Fruit fly (Drosophila melanogaster) whole organism, embryonic: ENCODE data around the gene slf.

Experiments used
- Atf3 ChIP-seq: fragments of 200-800 bp; sonication (Bioruptor generic); optimal IDR thresholded peaks from 3 replicates; lab custom pipeline; 2016; ENCODE audit warnings: missing biosample characterization, missing genetic modification characterization
- Blimp-1 ChIP-seq: fragments of 200-800 bp; sonication (Bioruptor generic); optimal IDR thresholded peaks from 3 replicates; lab custom pipeline; 2018; ENCODE audit warnings: missing biosample characterization, missing genetic modification characterization, mild to moderate bottlenecking, moderate library complexity, missing genetic modification reagents
- C15 ChIP-seq: fragments of 200-800 bp; sonication (Bioruptor generic); IDR thresholded peaks from 3 replicates; pipeline ENCODE4 v1.3.6; 2022; ENCODE audit warnings: missing biosample characterization, missing genetic modification characterization
- CG10209 ChIP-seq: fragments of 200-800 bp; sonication (Bioruptor generic); optimal IDR thresholded peaks from 3 replicates; lab custom pipeline; 2017; ENCODE audit warnings: missing biosample characterization, mild to moderate bottlenecking, missing genetic modification characterization, missing genetic modification reagents
- CG10462 ChIP-seq: fragments of 200-800 bp; sonication (Bioruptor generic); optimal IDR thresholded peaks from 2 replicates; lab custom pipeline; 2016; ENCODE audit warnings: missing biosample characterization, missing genetic modification characterization
- CG12236 ChIP-seq: fragments of 200-800 bp; sonication (Bioruptor generic); optimal IDR thresholded peaks from 2 replicates; lab custom pipeline; 2016; ENCODE audit warnings: missing biosample characterization, missing genetic modification characterization
- CG12659 ChIP-seq: fragments of 200-800 bp; sonication (Bioruptor generic); optimal IDR thresholded peaks from 3 replicates; lab custom pipeline; 2017; ENCODE audit warnings: mild to moderate bottlenecking, missing biosample characterization, missing genetic modification reagents, missing genetic modification characterization
- CG13123 ChIP-seq: fragments of 200-800 bp; sonication (Bioruptor generic); optimal IDR thresholded peaks from 2 replicates; lab custom pipeline; 2016; ENCODE audit warnings: missing biosample characterization, missing genetic modification characterization
- CG14050 ChIP-seq: fragments of 200-800 bp; sonication (Bioruptor generic); IDR thresholded peaks from 3 replicates; pipeline ENCODE4 v1.3.6; 2022; ENCODE audit warnings: missing biosample characterization, missing genetic modification characterization
- CG15011 ChIP-seq: fragments of 200-800 bp; sonication (Bioruptor generic); optimal IDR thresholded peaks from 3 replicates; lab custom pipeline; 2018; ENCODE audit warnings: missing biosample characterization, mild to moderate bottlenecking, missing genetic modification characterization
- CG15479 ChIP-seq: fragments of 200-800 bp; sonication (Bioruptor generic); optimal IDR thresholded peaks from 3 replicates; lab custom pipeline; 2019; ENCODE audit warnings: missing biosample characterization, mild to moderate bottlenecking, missing genetic modification characterization, moderate library complexity
- CG15601 ChIP-seq: fragments of 200-800 bp; sonication (Bioruptor generic); optimal IDR thresholded peaks from 3 replicates; lab custom pipeline; 2019; ENCODE audit warnings: missing biosample characterization, mild to moderate bottlenecking, missing genetic modification characterization, moderate library complexity
- CG16813 ChIP-seq: fragments of 200-800 bp; sonication (Bioruptor generic); IDR thresholded peaks from 3 replicates; pipeline ENCODE4 v1.3.6; 2022; ENCODE audit warnings: missing biosample characterization, missing genetic modification characterization; ENCODE audit not compliant: partially characterized antibody
- CG16863 ChIP-seq: fragments of 200-800 bp; sonication (Bioruptor generic); optimal IDR thresholded peaks from 3 replicates; lab custom pipeline; 2016; ENCODE audit warnings: missing biosample characterization, missing genetic modification characterization
- CG18476 ChIP-seq: fragments of 200-800 bp; sonication (Bioruptor generic); optimal IDR thresholded peaks from 2 replicates; lab custom pipeline; 2016; ENCODE audit warnings: missing biosample characterization, mild to moderate bottlenecking, missing genetic modification characterization
- CG2116 ChIP-seq: fragments of 200-800 bp; sonication (Bioruptor generic); optimal IDR thresholded peaks from 3 replicates; lab custom pipeline; 2018; ENCODE audit warnings: missing biosample characterization, mild to moderate bottlenecking, missing genetic modification characterization
- CG2678 ChIP-seq: fragments of 200-800 bp; sonication (Bioruptor generic); optimal IDR thresholded peaks from 3 replicates; lab custom pipeline; 2019; ENCODE audit warnings: missing biosample characterization, mild to moderate bottlenecking, missing genetic modification characterization, moderate library complexity
- CG33213 ChIP-seq: fragments of 200-800 bp; sonication (Bioruptor generic); optimal IDR thresholded peaks from 3 replicates; lab custom pipeline; 2016; ENCODE audit warnings: missing biosample characterization, missing genetic modification characterization
- CG33557 ChIP-seq: fragments of 200-800 bp; sonication (Bioruptor generic); optimal IDR thresholded peaks from 2 replicates; lab custom pipeline; 2019; ENCODE audit warnings: missing biosample characterization, mild to moderate bottlenecking, missing genetic modification characterization, moderate library complexity
- CG3407 ChIP-seq: fragments of 200-800 bp; sonication (Bioruptor generic); optimal IDR thresholded peaks from 2 replicates; lab custom pipeline; 2018; ENCODE audit warnings: missing biosample characterization, mild to moderate bottlenecking, missing genetic modification characterization
- CG3726 ChIP-seq: fragments of 200-800 bp; sonication (Bioruptor generic); IDR thresholded peaks from 3 replicates; pipeline ENCODE4, ENCODE4 v1.3.6; 2022; ENCODE audit warnings: missing biosample characterization, missing genetic modification characterization
- CG9727 ChIP-seq: fragments of 200-800 bp; sonication (Bioruptor generic); optimal IDR thresholded peaks from 3 replicates; lab custom pipeline; 2017; ENCODE audit warnings: missing biosample characterization, mild to moderate bottlenecking, missing genetic modification characterization
- Chrac-16 ChIP-seq: fragments of 200-800 bp; sonication (Bioruptor generic); optimal IDR thresholded peaks from 3 replicates; lab custom pipeline; 2016; ENCODE audit warnings: missing biosample characterization, missing genetic modification characterization
- Dad ChIP-seq: fragments of 200-800 bp; sonication (Bioruptor generic); optimal IDR thresholded peaks from 3 replicates; lab custom pipeline; 2016; ENCODE audit warnings: missing biosample characterization, missing genetic modification characterization
- Dip2 ChIP-seq: fragments of 200-800 bp; sonication (Bioruptor generic); IDR thresholded peaks from 2 replicates; pipeline ENCODE4 v1.3.6; 2022; ENCODE audit warnings: missing biosample characterization, missing genetic modification characterization
- Eip74EF ChIP-seq, 2 experiments: fragments of 200-800 bp in 1 of 2; fragments of >200 bp in 1 of 2; sonication (Bioruptor generic) in 1 of 2; optimal IDR thresholded peaks; 2 replicates each; lab custom pipeline; 2017 to 2019; ENCODE audit warnings: missing biosample characterization in 2 of 2, missing genetic modification characterization in 2 of 2, mild to moderate bottlenecking in 1 of 2, moderate library complexity in 1 of 2
- Mes4 ChIP-seq: fragments of 200-800 bp; sonication (Bioruptor generic); optimal IDR thresholded peaks from 2 replicates; lab custom pipeline; 2016; ENCODE audit warnings: missing biosample characterization, missing genetic modification characterization
- NK7.1 ChIP-seq: fragments of 200-800 bp; sonication (Bioruptor generic); optimal IDR thresholded peaks from 3 replicates; lab custom pipeline; 2016; ENCODE audit warnings: missing biosample characterization, missing genetic modification characterization
- NfI ChIP-seq: fragments of 200-800 bp; sonication (Bioruptor generic); optimal IDR thresholded peaks from 3 replicates; lab custom pipeline; 2018; ENCODE audit warnings: missing biosample characterization, mild to moderate bottlenecking, missing genetic modification characterization, moderate library complexity
- PHDP ChIP-seq: fragments of 200-800 bp; sonication (Bioruptor generic); optimal IDR thresholded peaks from 3 replicates; lab custom pipeline; 2018; ENCODE audit warnings: missing biosample characterization, mild to moderate bottlenecking, missing genetic modification characterization, moderate library complexity
- Side ChIP-seq: fragments of 200-800 bp; sonication (Bioruptor generic); optimal IDR thresholded peaks from 2 replicates; lab custom pipeline; 2016; ENCODE audit warnings: missing biosample characterization, missing genetic modification characterization
- Usf ChIP-seq: fragments of 200-800 bp; sonication (Bioruptor generic); optimal IDR thresholded peaks from 2 replicates; lab custom pipeline; 2017; ENCODE audit warnings: missing genotype, missing biosample characterization, missing genetic modification characterization
- al ChIP-seq: fragments of 200-800 bp; sonication (Bioruptor generic); IDR thresholded peaks from 2 replicates; pipeline ENCODE4 v1.3.6; 2022; ENCODE audit warnings: missing biosample characterization, missing genetic modification characterization
- ara ChIP-seq: fragments of 200-800 bp; sonication (Bioruptor generic); IDR thresholded peaks from 2 replicates; pipeline ENCODE4 v1.3.6; 2022; ENCODE audit warnings: missing biosample characterization, missing genetic modification characterization
- bigmax ChIP-seq: fragments of 200-800 bp; sonication (Bioruptor generic); optimal IDR thresholded peaks from 2 replicates; lab custom pipeline; 2018; ENCODE audit warnings: missing biosample characterization, mild to moderate bottlenecking, missing genetic modification characterization
- cas ChIP-seq: fragments of 200-800 bp; sonication (Bioruptor generic); IDR thresholded peaks from 2 replicates; pipeline ENCODE4 v1.3.6; 2022; ENCODE audit warnings: missing biosample characterization, missing genetic modification characterization
- disco-r ChIP-seq: fragments of 200-800 bp; sonication (Bioruptor generic); optimal IDR thresholded peaks from 2 replicates; lab custom pipeline; 2016; ENCODE audit warnings: missing biosample characterization, missing genetic modification characterization
- dmrt99B ChIP-seq: fragments of 200-800 bp; sonication (Bioruptor generic); optimal IDR thresholded peaks from 2 replicates; lab custom pipeline; 2018; ENCODE audit warnings: missing biosample characterization, mild to moderate bottlenecking, missing genetic modification characterization, moderate library complexity
- h ChIP-seq: fragments of >200 bp; optimal IDR thresholded peaks from 2 replicates; lab custom pipeline; 2017
- her ChIP-seq: fragments of 200-800 bp; sonication (Bioruptor generic); optimal IDR thresholded peaks from 2 replicates; lab custom pipeline; 2016; ENCODE audit warnings: missing biosample characterization, missing genetic modification characterization
- hth ChIP-seq: fragments of >200 bp; optimal IDR thresholded peaks from 2 replicates; lab custom pipeline; 2017; ENCODE audit warnings: inconsistent platforms
- insv ChIP-seq, 2 experiments: fragments of 200-800 bp; sonication (Bioruptor generic); optimal IDR thresholded peaks; 3 replicates each; lab custom pipeline; 2016 to 2018; ENCODE audit warnings: missing biosample characterization in 2 of 2, missing genetic modification characterization in 2 of 2
- jigr1 ChIP-seq: fragments of 200-800 bp; sonication (Bioruptor generic); IDR thresholded peaks from 3 replicates; pipeline ENCODE4 v1.3.6; 2022; ENCODE audit warnings: missing biosample characterization, missing genetic modification characterization
- kah ChIP-seq: fragments of 200-800 bp; sonication (Bioruptor generic); optimal IDR thresholded peaks from 2 replicates; lab custom pipeline; 2018; ENCODE audit warnings: missing biosample characterization, mild to moderate bottlenecking, missing genetic modification characterization
- nerfin-2 ChIP-seq: fragments of 200-800 bp; sonication (Bioruptor generic); IDR thresholded peaks from 2 replicates; pipeline ENCODE4 v1.3.6; 2022; ENCODE audit warnings: missing biosample characterization, missing genetic modification characterization; ENCODE audit not compliant: partially characterized antibody
- odd ChIP-seq: fragments of 200-800 bp; sonication (Bioruptor generic); optimal IDR thresholded peaks from 2 replicates; lab custom pipeline; 2017; ENCODE audit warnings: missing biosample characterization, mild to moderate bottlenecking, missing genetic modification characterization
- sens-2 ChIP-seq: fragments of 200-800 bp; sonication (Bioruptor generic); IDR thresholded peaks from 2 replicates; pipeline ENCODE4 v1.3.6; 2022; ENCODE audit warnings: missing biosample characterization, missing genetic modification characterization
- vvl ChIP-seq: fragments of 200-800 bp; sonication (Bioruptor generic); IDR thresholded peaks from 2 replicates; pipeline ENCODE4 v1.3.6; 2022; ENCODE audit warnings: missing biosample characterization, missing genetic modification characterization
- wor ChIP-seq: fragments of 200-800 bp; sonication (Bioruptor generic); IDR thresholded peaks from 2 replicates; pipeline ENCODE4 v1.3.6; 2022; ENCODE audit warnings: missing biosample characterization, missing genetic modification characterization
- zfh1 ChIP-seq: fragments of 200-800 bp; sonication (Bioruptor generic); IDR thresholded peaks from 3 replicates; pipeline ENCODE4 v1.3.6; 2022; ENCODE audit warnings: missing biosample characterization, missing genetic modification characterization

Gene slf

dm6 chr2L:4847191-4847853, 45.6 kb upstream of the slf start, which contains the start of the genes mxt and CG11927 (continued):
- TF ChIP-seq CG16863 (GFP tag; lab: Kevin White, UChicago) (no peak), CG10462 (GFP tag; lab: Kevin White, UChicago) (no peak), CG12659 (GFP tag; lab: Kevin White, UChicago) (peak; percentile 57), her (GFP tag; lab: Kevin White, UChicago) (no peak), Chrac-16 (GFP tag; lab: Kevin White, UChicago) (peak; percentile 61), CG16813 (GFP tag; lab: Robert Waterston, UW) (peak; percentile 88), Eip74EF (GFP tag; optimal IDR thresholded peaks at IDR 0.05; lab: Kevin White, UChicago) (no peak), CG15011 (no peak), insv (GFP tag; optimal IDR thresholded peaks at IDR 0.05; lab: Kevin White, UChicago) (no peak), CG2678 (tag; lab: Kevin White, UChicago) (no peak), disco-r (no peak), Usf (GFP tag; lab: Kevin White, UChicago) (no peak), CG13123 (GFP tag; lab: Kevin White, UChicago) (no peak), sens-2 (GFP tag; lab: Robert Waterston, UW) (0 out of 2 replicates have a peak, but pooled peaks have one; percentile 7), CG18476 (GFP tag; lab: Kevin White, UChicago) (peak; percentile 34), cas (GFP tag; lab: Robert Waterston, UW) (0 out of 2 replicates have a peak, but pooled peaks have one; percentile 30), CG15601 (tag; lab: Kevin White, UChicago) (peak; percentile 10), wor (GFP tag; lab: Robert Waterston, UW) (no peak), CG3407 (no peak), jigr1 (no peak), nerfin-2 (peak; percentile 71), NK7.1 (GFP tag; lab: Kevin White, UChicago) (no peak), zfh1 (GFP tag; lab: Robert Waterston, UW) (peak; percentile 71; the same call in 2 of the 3 replicates), CG14050 (no peak), CG9727 (GFP tag; lab: Kevin White, UChicago) (peak; percentile 33), CG33213 (GFP tag; lab: Kevin White, UChicago) (peak; percentile 5), Atf3 (peak; percentile 12), C15 (GFP tag; lab: Robert Waterston, UW) (no peak), CG33557 (GFP tag; lab: Kevin White, UChicago) (no peak), hth (lab: Kevin White, UChicago) (no peak), Mes4 (no peak), bigmax (GFP tag; lab: Kevin White, UChicago) (no peak), vvl (GFP tag; lab: Robert Waterston, UW) (peak; percentile 44; the same call in 1 of the 2 replicates), Side (GFP tag; lab: Kevin White, UChicago) (no peak), NfI (GFP tag; lab: Kevin White, UChicago) (peak; percentile 53), Dip2 (GFP tag; lab: Robert Waterston, UW) (no peak), al (no peak), dmrt99B (tag; lab: Kevin White, UChicago) (no peak), CG10209 (GFP tag; lab: Kevin White, UChicago) (no peak), Dad (GFP tag; lab: Kevin White, UChicago) (no peak), kah (GFP tag; lab: Kevin White, UChicago) (no peak), odd (GFP tag; lab: Kevin White, UChicago) (no peak), h (lab: Kevin White, UChicago) (no peak), PHDP (no peak), CG3726 (no peak), Blimp-1 (GFP tag; lab: Kevin White, UChicago) (no peak), CG2116 (GFP tag; lab: Kevin White, UChicago) (peak; percentile 53), ara (GFP tag; lab: Robert Waterston, UW) (0 out of 2 replicates have a peak, but pooled peaks have one; percentile 37), CG15479 (GFP tag; lab: Kevin White, UChicago) (no peak), CG12236 (GFP tag; lab: Kevin White, UChicago) (no peak)
